Worm (Caenorhabditis elegans): Measurements from ENCODE around the gene tag-123.

DNA sequence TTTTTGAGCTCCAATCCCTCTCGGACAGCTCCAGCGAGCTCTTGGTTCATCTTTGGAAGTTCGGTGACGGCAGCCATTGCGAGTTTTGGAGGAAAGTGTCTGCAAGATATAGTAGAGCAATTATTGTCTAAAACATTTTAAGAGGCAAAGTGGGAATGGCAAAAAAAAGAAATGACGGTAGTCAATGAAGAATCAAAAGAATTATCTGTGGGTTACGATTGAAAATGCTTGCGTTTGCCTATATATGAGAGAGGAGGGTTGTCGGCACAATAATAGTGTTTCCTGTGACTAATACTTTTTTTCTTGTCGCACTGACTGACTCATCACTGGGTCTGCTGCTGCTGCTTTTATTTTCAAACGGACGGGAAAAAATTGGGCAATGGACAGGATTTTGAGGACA lies 1.8 kb upstream of the tag-123 start, which contains the start of gene tth-1:
- TF ChIP-seq ceh-16 (tag; optimal IDR thresholded peaks at IDR 0.05) = no peak
- no peak for TF ChIP-seq nhr-12 (tag; optimal IDR thresholded peaks at IDR 0.05)

Measured in whole organism, L3 larva.